Fruit fly (Drosophila melanogaster): Measurements from ENCODE around the gene Mst36Fa.

Mst36Fa gene

dm6 chr2L:18625470-18625869 is 51.3 kb downstream of the Mst36Fa start (continued):
- peak; percentile 78 for TF ChIP-seq CG15696 (tag; optimal IDR thresholded peaks at IDR 0.05)
- TF ChIP-seq TFAM (GFP tag; optimal IDR thresholded peaks at IDR 0.05), result no peak
- peak; percentile 34 for TF ChIP-seq Meics (GFP tag; optimal IDR thresholded peaks at IDR 0.05)
- no peak for TF ChIP-seq hb (GFP tag; IDR thresholded peaks at IDR 0.05; ENCODE audit: partially characterized antibody)
- no peak for TF ChIP-seq D19A (tag; optimal IDR thresholded peaks at IDR 0.05)
- peak; percentile 21 for TF ChIP-seq CG11398 (GFP tag; optimal IDR thresholded peaks at IDR 0.05)
- TF ChIP-seq CG10274 (GFP tag; optimal IDR thresholded peaks at IDR 0.05), result no peak
- no peak for TF ChIP-seq E2f1 (GFP tag; IDR thresholded peaks at IDR 0.05)
- TF ChIP-seq D (optimal IDR thresholded peaks at IDR 0.05), result no peak
- TF ChIP-seq D (GFP tag; optimal IDR thresholded peaks at IDR 0.05), result peak; percentile 23
- no peak for TF ChIP-seq HLH54F (GFP tag; optimal IDR thresholded peaks at IDR 0.05)
- TF ChIP-seq Vsx1 (GFP tag; optimal IDR thresholded peaks at IDR 0.05), result no peak
- no peak for TF ChIP-seq CG10654 (GFP tag; optimal IDR thresholded peaks at IDR 0.05)
- TF ChIP-seq al (GFP tag; IDR thresholded peaks at IDR 0.05), result no peak
- no peak for TF ChIP-seq CG13894 (tag; optimal IDR thresholded peaks at IDR 0.05)
- no peak for TF ChIP-seq CG6854 (GFP tag; optimal IDR thresholded peaks at IDR 0.05)
- peak; percentile 7 for TF ChIP-seq CG7987 (GFP tag; optimal IDR thresholded peaks at IDR 0.05)
- TF ChIP-seq CG13123 (GFP tag; optimal IDR thresholded peaks at IDR 0.05), result no peak
- TF ChIP-seq CG33213 (GFP tag; optimal IDR thresholded peaks at IDR 0.05), result no peak
- TF ChIP-seq Fer3 (tag; optimal IDR thresholded peaks at IDR 0.05), result peak; percentile 4
- no peak for TF ChIP-seq HLH4C (GFP tag; IDR thresholded peaks at IDR 0.05; ENCODE audit: partially characterized antibody)
- no peak for TF ChIP-seq CG3995 (GFP tag; optimal IDR thresholded peaks at IDR 0.05)
- TF ChIP-seq ap (GFP tag; IDR thresholded peaks at IDR 0.05), result no peak
- TF ChIP-seq Max (GFP tag; optimal IDR thresholded peaks at IDR 0.05), result no peak
- TF ChIP-seq Fer2 (tag; optimal IDR thresholded peaks at IDR 0.05), result no peak
- no peak for TF ChIP-seq zf30C (GFP tag; optimal IDR thresholded peaks at IDR 0.05)
- TF ChIP-seq gsb-n (tag; optimal IDR thresholded peaks at IDR 0.05), result no peak
- TF ChIP-seq CG12391 (tag; optimal IDR thresholded peaks at IDR 0.05), result no peak
- TF ChIP-seq HLH3B (GFP tag; IDR thresholded peaks at IDR 0.05), result no peak
- TF ChIP-seq CG7928 (GFP tag; optimal IDR thresholded peaks at IDR 0.05), result no peak
- no peak for TF ChIP-seq Usf (GFP tag; optimal IDR thresholded peaks at IDR 0.05)
- TF ChIP-seq scrt (GFP tag; optimal IDR thresholded peaks at IDR 0.05), result no peak
- TF ChIP-seq dimm (GFP tag; IDR thresholded peaks at IDR 0.05), result no peak
- no peak for TF ChIP-seq ci (GFP tag; IDR thresholded peaks at IDR 0.05)
- no peak for TF ChIP-seq emc (GFP tag; optimal IDR thresholded peaks at IDR 0.05)
- no peak for TF ChIP-seq CG14860 (GFP tag; IDR thresholded peaks at IDR 0.05; ENCODE audit: partially characterized antibody)
- TF ChIP-seq esg (GFP tag; conservative IDR thresholded peaks at IDR 0.05), result no peak
- TF ChIP-seq CG14965 (GFP tag; optimal IDR thresholded peaks at IDR 0.05; ENCODE audit: borderline replicate concordance), result no peak
- TF ChIP-seq mld (GFP tag; IDR thresholded peaks at IDR 0.05; ENCODE audit: partially characterized antibody), result no peak
- no peak for TF ChIP-seq pho (GFP tag; optimal IDR thresholded peaks at IDR 0.05)
- TF ChIP-seq Doc2 (GFP tag; IDR thresholded peaks at IDR 0.05), result no peak
- peak; percentile 86 for TF ChIP-seq fd102C (GFP tag; optimal IDR thresholded peaks at IDR 0.05)
- no peak for TF ChIP-seq inv (GFP tag; IDR thresholded peaks at IDR 0.05; ENCODE audit: partially characterized antibody)
- TF ChIP-seq Sox100B (GFP tag; optimal IDR thresholded peaks at IDR 0.05), result peak; percentile 27
- peak; percentile 12 for TF ChIP-seq CG18262 (tag; optimal IDR thresholded peaks at IDR 0.05)
- no peak for TF ChIP-seq chn (GFP tag; optimal IDR thresholded peaks at IDR 0.05)
- no peak for TF ChIP-seq run (tag; optimal IDR thresholded peaks at IDR 0.05)

Data from whole organism, embryonic.